Fruit fly (Drosophila melanogaster) S2 (cell line): Measurements from ENCODE around the gene Flad1.

ENCODE experiments used
- CG8478 ChIP-seq: fragments of >200 bp; optimal IDR thresholded peaks from 2 replicates; lab custom pipeline; 2018
- CTCF ChIP-seq, 2 experiments: fragments of >200 bp; optimal IDR thresholded peaks; 2 replicates each; lab custom pipeline; 2018

The Flad1 gene

DNA sequence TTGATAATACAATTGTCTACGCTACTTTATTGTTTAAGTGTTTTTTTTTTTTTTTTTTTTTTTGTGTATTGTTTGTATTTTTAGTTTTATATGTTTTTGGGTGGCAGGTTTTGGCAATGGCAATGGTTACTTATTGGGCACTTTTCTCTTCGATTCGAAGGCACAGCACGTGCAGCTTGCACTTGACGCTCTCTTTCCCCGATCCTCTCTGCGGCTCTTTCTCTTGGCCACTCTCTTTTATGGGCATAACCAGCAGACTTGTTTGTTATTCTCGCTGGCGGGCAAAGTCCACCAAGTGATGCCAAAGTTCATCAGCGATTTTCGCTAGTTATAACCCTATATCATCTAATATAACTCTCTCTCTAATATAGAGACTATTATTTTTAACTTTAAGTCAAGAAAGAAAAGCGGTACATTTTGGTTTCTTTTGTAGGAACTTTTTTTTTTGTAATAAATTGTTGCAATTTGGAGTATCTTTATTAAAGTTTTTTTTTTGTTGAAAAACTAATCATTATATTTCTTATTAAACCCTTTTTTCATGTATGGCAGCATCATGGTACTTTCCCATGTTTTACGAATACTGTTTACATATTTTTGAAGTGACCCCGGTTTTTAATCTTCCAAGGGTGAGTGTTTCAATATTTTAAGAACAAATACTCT, 13.0 kb downstream of the Flad1 start:
- no peak for TF ChIP-seq CG8478 (lab: Kevin White, UChicago)
- no peak for TF ChIP-seq CTCF (optimal IDR thresholded peaks at IDR 0.05; lab: Kevin White, UChicago)

DNA sequence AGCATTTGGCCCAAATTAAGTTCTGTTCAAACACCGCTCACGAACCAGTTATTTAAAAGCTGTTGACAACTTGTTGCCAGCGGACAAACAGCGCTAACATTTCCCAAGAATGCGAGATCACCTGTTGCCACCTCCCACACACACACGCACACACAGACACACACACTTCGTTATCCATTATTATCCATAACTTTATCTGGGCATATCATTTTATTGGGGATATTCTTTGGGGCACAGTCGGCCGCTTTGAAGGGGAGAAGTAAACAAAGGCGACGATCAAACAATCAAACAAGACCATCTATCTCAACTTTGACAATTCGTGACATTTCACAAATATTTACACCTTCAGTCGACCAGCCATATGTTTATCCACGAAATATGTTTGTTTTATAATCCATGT, 14.2 kb downstream of the Flad1 start:
- TF ChIP-seq CTCF (optimal IDR thresholded peaks at IDR 0.05; lab: Kevin White, UChicago) (no peak), CG8478 (lab: Kevin White, UChicago) (no peak)

DNA sequence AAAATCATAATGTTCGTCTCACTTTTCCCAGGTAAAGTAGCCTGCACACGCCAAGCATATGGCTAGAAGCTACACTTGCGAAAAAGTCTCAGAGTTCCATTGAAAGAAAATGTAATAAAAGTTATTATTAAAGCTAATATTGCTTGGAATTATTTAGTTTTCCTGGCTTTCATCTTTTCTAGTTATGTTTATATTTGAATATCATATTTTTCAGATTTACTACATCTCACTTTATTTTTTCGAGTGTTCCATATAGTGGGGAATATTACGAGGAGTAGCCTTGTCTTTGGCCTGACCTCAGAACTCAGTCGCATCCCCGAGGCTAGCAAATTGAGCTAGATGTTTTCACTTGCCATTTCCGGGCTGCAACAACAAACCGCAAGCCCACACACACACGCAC, 15.8 kb downstream of the Flad1 start:
- TF ChIP-seq CG8478 (lab: Kevin White, UChicago) (no peak), CTCF (optimal IDR thresholded peaks at IDR 0.05; lab: Kevin White, UChicago) (no peak)

DNA sequence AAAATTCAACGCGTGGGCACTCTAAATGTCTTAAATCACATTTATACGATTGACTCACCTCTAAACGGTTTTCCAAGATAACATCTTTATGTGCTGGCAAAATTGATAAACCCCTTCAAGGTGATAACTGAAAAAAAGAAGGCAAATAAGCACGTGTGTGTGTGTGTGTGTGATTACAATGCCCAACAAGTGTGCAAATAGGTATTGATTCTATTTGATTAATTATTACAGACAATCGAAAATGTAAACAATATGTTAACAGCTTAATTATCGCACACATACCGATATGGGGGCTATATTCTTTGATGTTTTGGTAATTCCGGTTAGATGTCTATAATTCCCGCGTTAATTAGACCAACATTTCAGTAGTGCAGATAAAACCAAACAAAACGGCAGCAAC, 16.8 kb downstream of the Flad1 start:
- TF ChIP-seq CTCF (optimal IDR thresholded peaks at IDR 0.05; lab: Kevin White, UChicago), result no peak

DNA sequence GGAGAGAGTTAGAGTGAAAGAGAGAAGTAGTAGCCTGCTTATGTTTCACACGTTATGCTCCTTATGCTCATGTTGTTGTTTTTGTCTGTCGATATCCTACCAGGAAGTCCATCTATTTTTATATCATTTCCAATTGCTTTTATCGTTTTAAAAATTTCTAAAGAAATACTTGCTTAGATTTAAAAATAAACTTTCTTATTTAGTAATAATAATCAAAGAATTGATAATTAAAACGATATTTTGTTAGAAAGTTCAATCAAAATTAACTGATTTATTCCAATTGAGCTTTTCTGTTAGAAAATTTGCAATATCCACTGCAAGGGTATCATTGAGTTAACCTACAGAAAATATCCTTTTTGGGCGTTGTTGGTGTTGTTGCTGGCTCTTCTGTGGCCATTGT, 33.5 kb downstream of the Flad1 start:
- TF ChIP-seq CTCF (optimal IDR thresholded peaks at IDR 0.05; lab: Kevin White, UChicago) (no peak), CG8478 (lab: Kevin White, UChicago) (no peak)

DNA sequence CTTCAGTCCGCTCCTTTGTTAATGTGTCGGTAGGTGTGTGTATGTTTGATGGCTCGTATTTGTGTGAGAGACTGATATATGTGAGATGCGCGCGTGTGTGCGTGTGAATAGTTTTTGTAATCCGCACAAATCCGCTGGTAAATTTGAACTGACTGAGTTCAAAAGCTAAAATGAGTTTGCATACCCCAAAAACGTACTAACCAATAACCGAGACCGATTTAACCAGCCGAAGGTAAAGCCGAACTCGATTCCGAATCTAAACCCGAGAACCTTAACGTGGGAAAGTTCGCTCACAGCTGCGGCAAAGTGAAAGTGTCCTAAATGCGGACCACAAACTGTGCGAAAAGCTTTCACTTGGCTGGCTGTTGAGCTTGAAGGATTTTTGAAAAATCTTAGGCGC, 34.7 kb downstream of the Flad1 start:
- no peak for TF ChIP-seq CG8478 (lab: Kevin White, UChicago)
- TF ChIP-seq CTCF (optimal IDR thresholded peaks at IDR 0.05; lab: Kevin White, UChicago), result no peak

DNA sequence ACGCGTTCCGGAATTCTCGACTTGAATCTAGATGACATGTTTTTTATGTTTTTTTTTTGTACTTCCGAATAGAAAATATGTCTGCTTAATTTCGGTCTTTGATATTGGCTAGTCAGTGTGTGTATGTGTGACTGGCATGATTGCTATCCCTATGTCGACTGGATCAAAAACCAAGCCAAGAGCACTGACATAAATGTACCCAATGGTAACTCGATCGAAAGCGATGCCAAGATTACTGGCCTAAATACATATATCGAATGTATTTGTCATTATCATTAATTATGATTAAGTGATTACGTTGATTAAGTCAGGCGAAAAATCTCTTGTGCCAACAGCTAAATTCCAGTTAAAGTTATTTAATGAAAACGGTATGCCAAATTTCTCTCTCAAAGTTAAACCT, 45.7 kb downstream of the Flad1 start, which contains the start of gene CG4661:
TSS of gene CG4661 (minus strand) at position 101 of the 400 bp plus-strand sequence.
- TF ChIP-seq CG8478 (lab: Kevin White, UChicago) (no peak), CTCF (optimal IDR thresholded peaks at IDR 0.05; lab: Kevin White, UChicago) (no peak)
